Worm (Caenorhabditis elegans): ENCODE results near the gene F07F6.8.

ce11 chrII:5426470-5426869 lies 937 bp upstream of the F07F6.8 start:
- TF ChIP-seq F49E8.2 (tag; optimal IDR thresholded peaks at IDR 0.05; ENCODE audit: borderline replicate concordance) (no peak), lir-3 (tag; optimal IDR thresholded peaks at IDR 0.05) (no peak)
